Worm (Caenorhabditis elegans) whole organism, L1 larva: ENCODE measurements around the gene ceh-38.

Source experiments
- jun-1 ChIP-seq: fragments of 150-350 bp; optimal IDR thresholded peaks from 2 replicates; lab custom pipeline; 2014; ENCODE audit warnings: missing biosample characterization, missing genetic modification reagents, missing genetic modification characterization
- nhr-28 ChIP-seq: fragments of 150-350 bp; optimal IDR thresholded peaks from 2 replicates; lab custom pipeline; 2014; ENCODE audit warnings: missing biosample characterization, missing genetic modification characterization
- nhr-77 ChIP-seq: fragments of 150-350 bp; optimal IDR thresholded peaks from 2 replicates; lab custom pipeline; 2014; ENCODE audit warnings: missing biosample characterization, missing genetic modification characterization
- sup-37 ChIP-seq: fragments of 200-800 bp; sonication (Bioruptor generic); optimal IDR thresholded peaks from 2 replicates; lab custom pipeline; 2018; ENCODE audit warnings: mild to moderate bottlenecking, missing genetic modification characterization, missing compliant biosample characterization

ce11 chrII:6940726-6941230 is 10.5 kb upstream of the ceh-38 start:
- no peak for TF ChIP-seq jun-1 (tag; lab: Kevin White, UChicago)
- TF ChIP-seq nhr-28 (tag; lab: Kevin White, UChicago): no peak
- no peak for TF ChIP-seq sup-37
- no peak for TF ChIP-seq nhr-77 (tag; lab: Kevin White, UChicago)
